Worm (Caenorhabditis elegans) whole organism, young adult: ENCODE measurements around the gene C06A8.6.

ENCODE experiments used
- B0261.1 ChIP-seq: sonication (generic microtip); optimal IDR thresholded peaks from 2 replicates; lab custom pipeline; 2016; ENCODE audit warnings: mild to moderate bottlenecking, missing genetic modification characterization, moderate library complexity, missing compliant biosample characterization
- F49E8.2 ChIP-seq: sonication (generic microtip); optimal IDR thresholded peaks from 3 replicates; lab custom pipeline; 2017; ENCODE audit warnings: missing genetic modification characterization, mild to moderate bottlenecking, missing compliant biosample characterization, antibody characterized with exemption, moderate library complexity; ENCODE audit not compliant: insufficient read depth
- Y53F4B.3 ChIP-seq: fragments of 200-800 bp; sonication (Bioruptor generic); IDR thresholded peaks from 2 replicates; pipeline ENCODE4 v1.3.6; 2022; ENCODE audit warnings: missing genetic modification reagents, missing genetic modification characterization, missing compliant biosample characterization
- ama-1 ChIP-seq, 3 experiments: fragments of 150-350 bp in 1 of 3; sonication (generic microtip) in 2 of 3; optimal IDR thresholded peaks; 2 replicates each; lab custom pipeline; 2014 to 2018; ENCODE audit warnings: missing biosample characterization in 2 of 3, missing genetic modification characterization in 2 of 3, missing genetic modification reagents in 2 of 3
- attf-6 ChIP-seq: fragments of 200-800 bp; sonication (Bioruptor generic); IDR thresholded peaks from 2 replicates; pipeline ENCODE4 v1.3.6; 2022; ENCODE audit warnings: missing genetic modification reagents, missing genetic modification characterization, missing compliant biosample characterization
- die-1 ChIP-seq: sonication (generic microtip); optimal IDR thresholded peaks from 2 replicates; lab custom pipeline; 2016; ENCODE audit warnings: missing genotype, mild to moderate bottlenecking, missing genetic modification characterization, missing compliant biosample characterization
- ekl-4 ChIP-seq: fragments of 200-800 bp; sonication (Bioruptor generic); IDR thresholded peaks from 2 replicates; pipeline ENCODE4 v1.3.6; 2022; ENCODE audit warnings: missing genetic modification reagents, missing genetic modification characterization, missing compliant biosample characterization
- nhr-27 ChIP-seq: fragments of 200-800 bp; sonication (Bioruptor generic); optimal IDR thresholded peaks from 2 replicates; lab custom pipeline; 2018; ENCODE audit warnings: mild to moderate bottlenecking, missing genetic modification characterization, moderate library complexity, missing compliant biosample characterization
- snpc-1.1 ChIP-seq: sonication (generic microtip); optimal IDR thresholded peaks from 2 replicates; lab custom pipeline; 2017; ENCODE audit warnings: missing genetic modification characterization, mild to moderate bottlenecking, missing compliant biosample characterization, antibody characterized with exemption, moderate library complexity, missing genotype, missing genetic modification reagents; ENCODE audit not compliant: insufficient read depth
- snpc-1.3 ChIP-seq: sonication (generic microtip); optimal IDR thresholded peaks from 2 replicates; lab custom pipeline; 2017; ENCODE audit warnings: missing genetic modification characterization, mild to moderate bottlenecking, missing compliant biosample characterization, antibody characterized with exemption, moderate library complexity, missing genotype, missing genetic modification reagents; ENCODE audit not compliant: insufficient read depth
- snpc-3.4 ChIP-seq: sonication (generic microtip); optimal IDR thresholded peaks from 2 replicates; lab custom pipeline; 2017; ENCODE audit warnings: missing genetic modification characterization, mild to moderate bottlenecking, missing compliant biosample characterization, antibody characterized with exemption, moderate library complexity, missing genotype, missing genetic modification reagents
- unc-62 ChIP-seq: fragments of 150-350 bp; optimal IDR thresholded peaks from 2 replicates; lab custom pipeline; 2014; ENCODE audit warnings: missing biosample characterization, missing genetic modification reagents, missing genetic modification characterization

- no peak for TF ChIP-seq unc-62
- no peak for TF ChIP-seq ekl-4 (GFP tag; lab: Robert Waterston, UW)
- no peak for TF ChIP-seq snpc-3.4 (tag; lab: Kevin White, UChicago)
- no peak for TF ChIP-seq attf-6 (GFP tag; lab: Robert Waterston, UW)
- no peak for TF ChIP-seq nhr-27 (tag; lab: Kevin White, UChicago)
- TF ChIP-seq die-1 (tag; lab: Kevin White, UChicago), result no peak
- no peak for TF ChIP-seq F49E8.2
- no peak for TF ChIP-seq snpc-1.1
- TF ChIP-seq ama-1 (optimal IDR thresholded peaks at IDR 0.05; lab: Kevin White, UChicago), result no peak
- no peak for TF ChIP-seq ama-1 (GFP tag; optimal IDR thresholded peaks at IDR 0.05; lab: Kevin White, UChicago)
- TF ChIP-seq snpc-1.3 (tag; lab: Kevin White, UChicago), result no peak
- no peak for TF ChIP-seq Y53F4B.3 (GFP tag; lab: Robert Waterston, UW)
- no peak for TF ChIP-seq B0261.1 (tag; lab: Kevin White, UChicago)
These were observed 8.7 kb upstream of the C06A8.6 start, which contains the start of gene B0228.9 for ce11 chrII:7763569-7763968.
